Fruit fly (Drosophila melanogaster) whole organism, adult: Measurements from ENCODE around the gene vas.

Source experiments
- CG14711 ChIP-seq: fragments of 200-800 bp; sonication (Bioruptor generic); optimal IDR thresholded peaks from 2 replicates; lab custom pipeline; 2018; ENCODE audit warnings: missing biosample characterization, mild to moderate bottlenecking, missing genetic modification characterization, moderate library complexity
- CG1620 ChIP-seq: fragments of 200-800 bp; sonication (Bioruptor generic); optimal IDR thresholded peaks from 2 replicates; lab custom pipeline; 2016; ENCODE audit warnings: missing biosample characterization, missing genetic modification characterization
- CG7101 ChIP-seq: fragments of 200-800 bp; sonication (Bioruptor generic); optimal IDR thresholded peaks from 2 replicates; lab custom pipeline; 2018; ENCODE audit warnings: missing biosample characterization, mild to moderate bottlenecking, missing genetic modification characterization, moderate library complexity
- Clk ChIP-seq: fragments of 200-800 bp; sonication (Bioruptor generic); optimal IDR thresholded peaks from 2 replicates; lab custom pipeline; 2017; ENCODE audit warnings: missing biosample characterization, missing genetic modification characterization
- Mnt ChIP-seq: fragments of 200-800 bp; sonication (Bioruptor generic); optimal IDR thresholded peaks from 2 replicates; lab custom pipeline; 2016; ENCODE audit warnings: missing biosample characterization, mild to moderate bottlenecking, missing genetic modification characterization
- kay ChIP-seq: fragments of 200-800 bp; sonication (Bioruptor generic); peaks from one replicate; lab custom pipeline; 2016; ENCODE audit warnings: missing biosample characterization, missing genetic modification characterization, borderline replicate concordance
- pad ChIP-seq: fragments of 200-800 bp; sonication (Bioruptor generic); optimal IDR thresholded peaks from 3 replicates; lab custom pipeline; 2017; ENCODE audit warnings: missing biosample characterization, missing genetic modification characterization, mild to moderate bottlenecking, moderate library complexity, missing genetic modification reagents
- tj ChIP-seq: fragments of 200-800 bp; sonication (Bioruptor generic); optimal IDR thresholded peaks from 3 replicates; lab custom pipeline; 2017; ENCODE audit warnings: missing biosample characterization, mild to moderate bottlenecking, missing genetic modification characterization, moderate library complexity
- toe ChIP-seq: fragments of 200-800 bp; sonication (Bioruptor generic); optimal IDR thresholded peaks from 2 replicates; lab custom pipeline; 2016; ENCODE audit warnings: missing biosample characterization, missing genetic modification characterization

DNA sequence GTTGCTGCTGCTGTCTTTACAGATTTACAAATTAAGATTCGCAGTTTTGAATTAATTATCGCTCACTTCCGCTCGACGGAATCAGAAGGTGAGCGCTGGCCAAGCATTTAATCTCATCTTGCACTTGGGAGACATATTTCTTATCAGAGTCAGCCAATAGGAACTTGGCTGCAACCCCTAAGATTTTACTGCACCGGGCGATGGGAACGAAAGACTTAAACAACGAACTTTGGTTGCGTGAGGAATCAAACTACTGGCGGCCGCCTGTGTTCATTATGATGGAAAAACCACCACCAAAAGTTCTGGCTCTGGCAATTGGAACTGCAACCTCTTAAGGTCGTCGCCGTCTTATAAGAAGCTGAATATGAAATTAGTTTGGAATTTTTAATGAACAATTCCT is 17.7 kb upstream of the vas start:
- no peak for TF ChIP-seq Mnt (GFP tag; lab: Kevin White, UChicago)
- no peak for TF ChIP-seq CG7101 (tag; lab: Kevin White, UChicago)
- TF ChIP-seq tj = no peak
- TF ChIP-seq CG1620 = no peak
- no peak for TF ChIP-seq CG14711 (tag; lab: Kevin White, UChicago)
- TF ChIP-seq kay (GFP tag; lab: Kevin White, UChicago) = no peak
- TF ChIP-seq toe (GFP tag; lab: Kevin White, UChicago) = no peak
- no peak for TF ChIP-seq Clk (GFP tag; lab: Kevin White, UChicago)
- TF ChIP-seq pad = no peak
